Worm (Caenorhabditis elegans) whole organism, L4/young adult: Measurements from ENCODE around the gene R144.12.

ENCODE experiments used
- W03F9.2 ChIP-seq: fragments of 150-350 bp; optimal IDR thresholded peaks from 2 replicates; lab custom pipeline; 2014; ENCODE audit warnings: missing biosample characterization, missing genetic modification characterization
- dao-5 ChIP-seq: sonication (generic microtip); optimal IDR thresholded peaks from 2 replicates; lab custom pipeline; 2016; ENCODE audit warnings: missing genotype, missing genetic modification characterization, moderate library complexity, missing compliant biosample characterization
- him-1 ChIP-seq: sonication (generic microtip); optimal IDR thresholded peaks from 2 replicates; lab custom pipeline; 2016; ENCODE audit warnings: missing genotype, missing genetic modification reagents, missing genetic modification characterization, missing compliant biosample characterization

- TF ChIP-seq him-1: peak; percentile 67
- TF ChIP-seq dao-5 (tag; lab: Kevin White, UChicago): no peak
- TF ChIP-seq W03F9.2: peak; percentile 57
Observed at ce11 chrIII:5013915-5014346, 7.2 kb upstream of the R144.12 start.
